Worm (Caenorhabditis elegans) whole organism, L3 larva: ENCODE data around the gene C02E7.10.

ENCODE experiments used
- aly-2 ChIP-seq: fragments of 150-350 bp; optimal IDR thresholded peaks from 2 replicates; lab custom pipeline; 2014; ENCODE audit warnings: missing biosample characterization, missing genetic modification characterization
- ama-1 ChIP-seq: fragments of 150-350 bp; optimal IDR thresholded peaks from 2 replicates; lab custom pipeline; 2018
- ceh-16 ChIP-seq: sonication (generic microtip); optimal IDR thresholded peaks from 2 replicates; lab custom pipeline; 2017; ENCODE audit warnings: missing biosample characterization, missing genetic modification characterization
- ceh-82 ChIP-seq: fragments of 150-350 bp; optimal IDR thresholded peaks from 2 replicates; lab custom pipeline; 2014; ENCODE audit warnings: missing biosample characterization, missing genetic modification characterization
- ceh-9 ChIP-seq: sonication (generic microtip); optimal IDR thresholded peaks from 2 replicates; lab custom pipeline; 2018; ENCODE audit warnings: missing biosample characterization, missing genetic modification characterization
- elt-1 ChIP-seq: fragments of 150-350 bp; optimal IDR thresholded peaks from 2 replicates; lab custom pipeline; 2014; ENCODE audit warnings: missing biosample characterization, missing genetic modification characterization
- elt-2 ChIP-seq: sonication (generic microtip); optimal IDR thresholded peaks from 2 replicates; lab custom pipeline; 2016; ENCODE audit warnings: missing genetic modification reagents, mild to moderate bottlenecking, missing genetic modification characterization, missing compliant biosample characterization
- elt-3 ChIP-seq, 3 experiments: fragments of 150-350 bp in 1 of 3; sonication (generic microtip) in 2 of 3; optimal IDR thresholded peaks; 2 replicates in 2 of 3; 4 replicates in 1 of 3; lab custom pipeline; 2014 to 2017; ENCODE audit warnings: missing biosample characterization in 3 of 3, missing genetic modification characterization in 3 of 3
- eor-1 ChIP-seq, 2 experiments: fragments of 150-350 bp; optimal IDR thresholded peaks; 2 replicates each; lab custom pipeline; 2014 to 2018; ENCODE audit warnings: missing biosample characterization in 2 of 2, missing genetic modification characterization in 2 of 2
- fkh-2 ChIP-seq: fragments of 150-350 bp; optimal IDR thresholded peaks from 2 replicates; lab custom pipeline; 2014; ENCODE audit warnings: missing biosample characterization, missing genetic modification reagents, missing genetic modification characterization
- fos-1 ChIP-seq: fragments of 150-350 bp; optimal IDR thresholded peaks from 2 replicates; lab custom pipeline; 2014; ENCODE audit warnings: missing biosample characterization, missing genetic modification characterization
- hmg-11 ChIP-seq: sonication (generic microtip); optimal IDR thresholded peaks from 2 replicates; lab custom pipeline; 2016; ENCODE audit warnings: missing genetic modification characterization, missing compliant biosample characterization
- jun-1 ChIP-seq: fragments of 150-350 bp; optimal IDR thresholded peaks from 2 replicates; lab custom pipeline; 2014; ENCODE audit warnings: missing biosample characterization, missing genetic modification reagents, missing genetic modification characterization
- lin-15B ChIP-seq: fragments of 150-350 bp; optimal IDR thresholded peaks from 2 replicates; lab custom pipeline; 2014; ENCODE audit warnings: missing biosample characterization, missing genetic modification characterization
- lin-39 ChIP-seq: fragments of 150-350 bp; optimal IDR thresholded peaks from 2 replicates; lab custom pipeline; 2018; ENCODE audit warnings: missing biosample characterization, missing genetic modification reagents, missing genetic modification characterization
- mml-1 ChIP-seq: fragments of 150-350 bp; sonication (generic microtip); optimal IDR thresholded peaks from 3 replicates; lab custom pipeline; 2014; ENCODE audit warnings: missing biosample characterization, missing genetic modification characterization
- nfya-1 ChIP-seq: sonication (generic microtip); optimal IDR thresholded peaks from 2 replicates; lab custom pipeline; 2017; ENCODE audit warnings: missing genetic modification characterization, mild to moderate bottlenecking, missing compliant biosample characterization, antibody characterized with exemption, moderate library complexity; ENCODE audit not compliant: insufficient read depth
- nhr-11 ChIP-seq: fragments of 150-350 bp; optimal IDR thresholded peaks from 2 replicates; lab custom pipeline; 2014; ENCODE audit warnings: missing biosample characterization, missing genetic modification characterization
- nhr-12 ChIP-seq: fragments of 150-350 bp; optimal IDR thresholded peaks from 2 replicates; lab custom pipeline; 2014; ENCODE audit warnings: missing biosample characterization, missing genetic modification characterization
- nhr-23 ChIP-seq: fragments of 150-350 bp; optimal IDR thresholded peaks from 2 replicates; lab custom pipeline; 2014; ENCODE audit warnings: missing biosample characterization, missing genetic modification reagents, missing genetic modification characterization
- nhr-237 ChIP-seq: fragments of 150-350 bp; optimal IDR thresholded peaks from 2 replicates; lab custom pipeline; 2014; ENCODE audit warnings: missing biosample characterization, missing genetic modification characterization
- nhr-25 ChIP-seq: sonication (generic microtip); optimal IDR thresholded peaks from 2 replicates; lab custom pipeline; 2017; ENCODE audit warnings: missing biosample characterization, missing genetic modification characterization
- nhr-43 ChIP-seq: sonication (generic microtip); optimal IDR thresholded peaks from 2 replicates; lab custom pipeline; 2016; ENCODE audit warnings: mild to moderate bottlenecking, missing genetic modification characterization, missing compliant biosample characterization; ENCODE audit not compliant: poor library complexity, severe bottlenecking
- nhr-67 ChIP-seq: fragments of 150-350 bp; optimal IDR thresholded peaks from 2 replicates; lab custom pipeline; 2014; ENCODE audit warnings: missing biosample characterization, missing genetic modification characterization
- nhr-76 ChIP-seq: fragments of 150-350 bp; sonication (generic microtip); optimal IDR thresholded peaks from 5 replicates; lab custom pipeline; 2014; ENCODE audit warnings: missing biosample characterization, missing genetic modification characterization
- nhr-77 ChIP-seq: fragments of 150-350 bp; optimal IDR thresholded peaks from 2 replicates; lab custom pipeline; 2014; ENCODE audit warnings: missing biosample characterization, missing genetic modification characterization
- pha-4 ChIP-seq: fragments of 150-350 bp; optimal IDR thresholded peaks from 2 replicates; lab custom pipeline; 2014; ENCODE audit warnings: missing biosample characterization, missing genetic modification reagents, missing genetic modification characterization
- pqm-1 ChIP-seq: fragments of 150-350 bp; optimal IDR thresholded peaks from 2 replicates; lab custom pipeline; 2017; ENCODE audit warnings: missing biosample characterization, missing genetic modification characterization, inconsistent platforms
- sea-2 ChIP-seq: fragments of 150-350 bp; sonication (generic microtip); optimal IDR thresholded peaks from 4 replicates; lab custom pipeline; 2014; ENCODE audit warnings: missing biosample characterization, missing genetic modification reagents, missing genetic modification characterization
- tbx-2 ChIP-seq: sonication (generic microtip); optimal IDR thresholded peaks from 2 replicates; lab custom pipeline; 2016; ENCODE audit warnings: mild to moderate bottlenecking, missing genetic modification characterization, missing compliant biosample characterization

C02E7.10 gene

DNA sequence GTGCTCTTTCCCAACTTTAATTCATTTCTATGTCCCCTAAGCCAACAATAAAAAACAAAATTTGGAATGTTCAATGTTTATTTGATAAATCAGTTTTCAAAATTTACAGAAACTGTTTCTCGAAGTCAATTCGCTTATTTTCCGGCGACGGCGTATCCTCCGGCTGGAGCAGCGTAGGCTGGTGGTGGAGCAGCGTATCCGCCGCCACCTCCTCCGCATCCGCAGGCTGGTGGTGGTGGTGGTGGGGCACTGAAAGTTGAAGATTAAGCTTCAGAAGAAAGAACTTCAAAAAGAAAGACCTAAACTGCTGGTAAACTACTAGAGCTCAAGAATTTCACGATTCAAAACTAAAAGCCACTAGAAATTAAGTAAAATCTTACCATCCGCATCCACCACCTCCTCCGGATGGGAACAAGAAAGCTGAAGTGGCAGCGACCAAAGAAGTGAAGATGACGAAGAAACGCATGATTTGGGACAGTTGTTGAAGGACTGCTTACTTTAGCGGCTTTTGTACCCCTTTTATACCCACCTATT, 14.7 kb downstream of the C02E7.10 start, which contains the start of gene C02E7.7:
C02E7.7 (minus strand) TSS at position 484 of the 534 bp plus-strand sequence.
- no peak for TF ChIP-seq ama-1 (lab: Kevin White, UChicago)
- TF ChIP-seq nhr-67 (tag; lab: Kevin White, UChicago): no peak
- TF ChIP-seq hmg-11 (tag; lab: Kevin White, UChicago): no peak
- no peak for TF ChIP-seq nhr-76 (tag; lab: Kevin White, UChicago)
- TF ChIP-seq nhr-237: no peak
- no peak for TF ChIP-seq ceh-9 (tag; lab: Kevin White, UChicago)

DNA sequence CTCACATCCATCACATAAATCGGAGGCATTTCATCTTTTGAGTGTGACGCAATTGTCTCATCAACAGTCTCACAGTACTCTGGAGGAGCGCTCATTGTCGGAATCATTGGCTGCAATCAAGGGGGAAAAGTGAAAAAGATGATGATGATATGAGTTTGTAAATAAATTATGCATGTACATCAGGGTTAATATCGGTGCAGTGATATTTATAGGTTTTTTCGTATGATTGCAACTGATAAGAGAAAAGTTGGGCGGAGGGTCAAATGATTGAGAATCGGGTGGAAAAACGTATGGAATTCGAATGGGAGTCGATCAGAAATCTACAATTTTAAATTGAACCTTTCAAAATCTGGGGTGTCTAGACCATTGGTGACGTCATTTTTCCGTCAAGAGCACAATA, 18.0 kb downstream of the C02E7.10 start, which contains the start of gene H23N18.6:
H23N18.6 (minus strand) TSS at position 201 of the 400 bp plus-strand sequence.
- peak; percentile 72 for TF ChIP-seq elt-2 (tag; lab: Kevin White, UChicago)
- peak; percentile 26 for TF ChIP-seq pqm-1 (tag; lab: Kevin White, UChicago)
- no peak for TF ChIP-seq nhr-23 (tag; lab: Kevin White, UChicago)

- TF ChIP-seq elt-2 (tag; lab: Kevin White, UChicago) (no peak), sea-2 (no peak), nhr-77 (tag; lab: Kevin White, UChicago) (no peak), fkh-2 (tag; lab: Kevin White, UChicago) (no peak)
Observed at ce11 chrV:4913853-4914252, 19.0 kb downstream of the C02E7.10 start.

DNA sequence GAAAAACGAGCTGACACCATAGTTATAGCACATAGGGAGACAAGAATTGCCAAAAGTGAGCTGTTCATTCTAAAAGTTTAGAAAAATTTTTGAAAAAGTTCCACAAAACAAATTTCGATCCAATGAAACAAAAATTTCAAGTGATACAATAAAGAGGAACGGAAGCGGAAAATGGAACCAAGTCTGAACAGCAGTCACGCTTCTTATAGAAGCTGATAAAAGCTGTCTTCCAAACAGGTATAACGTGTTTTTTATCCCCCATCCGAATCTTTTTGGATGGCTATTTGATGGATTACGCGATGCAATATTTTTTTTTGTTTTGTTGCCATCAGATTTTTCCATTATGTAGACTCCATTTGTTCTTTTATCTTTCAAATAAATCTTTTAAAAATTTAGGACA, 20.5 kb downstream of the C02E7.10 start, which contains the start of gene H23N18.5:
H23N18.5 (minus strand) TSS at position 69 of the 400 bp plus-strand sequence.
- peak; percentile 77 for TF ChIP-seq nhr-43 (tag; lab: Kevin White, UChicago)
- TF ChIP-seq nhr-237: no peak
- peak; percentile 30 for TF ChIP-seq nhr-23 (tag; lab: Kevin White, UChicago)
- peak; percentile 62 for TF ChIP-seq elt-1
- TF ChIP-seq ceh-9 (tag; lab: Kevin White, UChicago): no peak
- no peak for TF ChIP-seq nhr-77 (tag; lab: Kevin White, UChicago)
- TF ChIP-seq nhr-11 (tag; lab: Kevin White, UChicago): no peak

DNA sequence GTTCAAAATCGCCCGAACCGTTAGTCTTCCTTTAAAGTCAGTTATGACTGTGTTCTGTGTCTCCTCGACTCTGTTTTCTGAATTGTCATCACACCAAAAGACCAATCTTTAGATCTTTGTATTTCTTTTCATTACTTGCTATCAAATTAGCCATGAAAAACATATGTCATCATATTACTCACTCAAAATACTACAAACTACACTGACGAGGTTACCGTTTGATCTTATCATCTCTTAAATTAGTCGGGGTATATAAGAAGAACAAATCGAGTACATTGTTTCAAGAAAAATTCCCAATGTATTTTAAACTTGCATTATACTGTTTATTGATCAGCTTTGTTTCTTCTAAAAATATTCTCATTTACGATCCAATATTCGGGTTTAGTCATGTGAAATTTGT, 24.3 kb downstream of the C02E7.10 start, which contains the start of gene ugt-13:
ugt-13 (plus strand) TSS at position 294 of the 400 bp plus-strand sequence.
- TF ChIP-seq nhr-25 (tag; lab: Kevin White, UChicago): peak; percentile 58
- TF ChIP-seq nhr-43 (tag; lab: Kevin White, UChicago): peak; percentile 49
- no peak for TF ChIP-seq tbx-2 (tag; lab: Kevin White, UChicago)
- no peak for TF ChIP-seq ceh-82 (tag; lab: Kevin White, UChicago)
- TF ChIP-seq nhr-23 (tag; lab: Kevin White, UChicago): peak; percentile 54
- peak; percentile 9 for TF ChIP-seq elt-1
- TF ChIP-seq ceh-16: no peak
- TF ChIP-seq aly-2: no peak
- peak in 1 of 3 experiments; percentile 43 for TF ChIP-seq elt-3 (tag; optimal IDR thresholded peaks at IDR 0.05; lab: Kevin White, UChicago)
- no peak for TF ChIP-seq pha-4 (tag; lab: Kevin White, UChicago)
- no peak for TF ChIP-seq nhr-11 (tag; lab: Kevin White, UChicago)
- TF ChIP-seq, all 47 proteins: peak for 5

DNA sequence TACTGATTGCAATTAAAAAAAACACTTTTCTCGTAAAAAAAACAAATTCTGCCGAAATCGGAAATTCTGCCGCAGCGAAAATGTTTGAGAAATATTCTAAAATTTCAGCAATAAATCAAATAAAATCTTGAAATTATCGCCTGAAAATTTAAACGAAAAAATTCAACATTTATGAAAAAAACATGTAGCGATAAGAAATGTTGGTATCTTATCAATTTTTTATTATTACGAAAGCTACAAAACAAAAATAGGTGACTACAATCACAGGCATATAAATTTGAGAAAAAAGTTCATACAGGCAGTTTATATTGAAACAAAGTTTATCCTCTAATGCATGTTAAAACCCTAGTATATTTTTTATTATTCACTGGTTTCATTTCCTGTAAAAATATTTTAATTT, 26.9 kb downstream of the C02E7.10 start, which contains the start of gene ugt-14:
ugt-14 (plus strand) TSS at position 301 of the 400 bp plus-strand sequence.
- no peak for TF ChIP-seq nhr-77 (tag; lab: Kevin White, UChicago)

DNA sequence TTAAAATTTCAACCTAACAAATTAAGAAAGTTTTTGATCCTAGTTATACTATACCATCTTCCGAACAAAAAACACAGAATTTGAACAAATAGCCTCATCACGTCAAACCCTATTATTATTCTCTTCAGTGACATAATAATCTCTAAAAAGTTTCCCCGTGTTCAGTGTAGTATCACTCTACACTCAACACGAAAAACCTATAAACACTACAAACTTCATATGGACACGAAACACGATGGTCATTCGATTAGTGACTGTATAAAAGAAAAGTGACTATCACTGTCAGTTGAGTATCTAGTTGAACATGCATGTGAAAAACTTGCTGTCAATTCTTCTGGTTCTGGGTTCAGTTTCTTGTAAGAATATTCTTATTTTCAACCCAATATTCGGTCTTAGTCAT, 29.1 kb downstream of the C02E7.10 start, which contains the start of gene ugt-8:
ugt-8 (plus strand) TSS at position 235 of the 400 bp plus-strand sequence.
- TF ChIP-seq ama-1 (lab: Kevin White, UChicago) (no peak), nhr-67 (tag; lab: Kevin White, UChicago) (no peak), jun-1 (tag; lab: Kevin White, UChicago) (no peak), nfya-1 (tag; lab: Kevin White, UChicago) (no peak), elt-2 (tag; lab: Kevin White, UChicago) (no peak), tbx-2 (tag; lab: Kevin White, UChicago) (no peak), nhr-12 (tag; lab: Kevin White, UChicago) (no peak), mml-1 (tag; lab: Kevin White, UChicago) (no peak), lin-15B (tag; lab: Kevin White, UChicago) (no peak), nhr-77 (tag; lab: Kevin White, UChicago) (no peak), fos-1 (tag; lab: Kevin White, UChicago) (no peak), lin-39 (tag; lab: Kevin White, UChicago) (no peak), nhr-23 (tag; lab: Kevin White, UChicago) (no peak), eor-1 (tag; optimal IDR thresholded peaks at IDR 0.05; lab: Kevin White, UChicago) (no peak)
